Fruit fly (Drosophila melanogaster) whole organism, embryonic: ENCODE measurements around the gene Dlip1.
A peak's percentile ranks its signal among the peaks of the same experiment; 100 is the strongest.

Experiments used
- Abd-B ChIP-seq: fragments of 200-800 bp; sonication (Bioruptor generic); optimal IDR thresholded peaks from 2 replicates; lab custom pipeline; 2018; ENCODE audit warnings: missing biosample characterization, mild to moderate bottlenecking, missing genetic modification characterization, moderate library complexity
- Asciz ChIP-seq: fragments of 200-800 bp; sonication (Bioruptor generic); optimal IDR thresholded peaks from 2 replicates; lab custom pipeline; 2017; ENCODE audit warnings: missing biosample characterization, mild to moderate bottlenecking, missing genetic modification characterization, missing genetic modification reagents
- CG11560 ChIP-seq: fragments of 200-800 bp; sonication (Bioruptor generic); IDR thresholded peaks from 3 replicates; pipeline ENCODE4 v1.3.6; 2022; ENCODE audit warnings: missing biosample characterization, missing genetic modification characterization
- CG13424 ChIP-seq: fragments of 200-800 bp; sonication (Bioruptor generic); optimal IDR thresholded peaks from 2 replicates; lab custom pipeline; 2019; ENCODE audit warnings: missing biosample characterization, mild to moderate bottlenecking, missing genetic modification characterization, moderate library complexity
- CG15269 ChIP-seq: fragments of 200-800 bp; sonication (Bioruptor generic); optimal IDR thresholded peaks from 2 replicates; lab custom pipeline; 2018; ENCODE audit warnings: missing biosample characterization, mild to moderate bottlenecking, missing genetic modification characterization, moderate library complexity
- CG16813 ChIP-seq: fragments of 200-800 bp; sonication (Bioruptor generic); IDR thresholded peaks from 3 replicates; pipeline ENCODE4 v1.3.6; 2022; ENCODE audit warnings: missing biosample characterization, missing genetic modification characterization; ENCODE audit not compliant: partially characterized antibody
- CG16863 ChIP-seq: fragments of 200-800 bp; sonication (Bioruptor generic); optimal IDR thresholded peaks from 3 replicates; lab custom pipeline; 2016; ENCODE audit warnings: missing biosample characterization, missing genetic modification characterization
- CG17186 ChIP-seq: fragments of 200-800 bp; sonication (Bioruptor generic); optimal IDR thresholded peaks from 3 replicates; lab custom pipeline; 2017; ENCODE audit warnings: missing biosample characterization, missing genetic modification reagents, missing genetic modification characterization
- CG1832 ChIP-seq: fragments of 200-800 bp; sonication (Bioruptor generic); optimal IDR thresholded peaks from 2 replicates; lab custom pipeline; 2017; ENCODE audit warnings: missing biosample characterization, mild to moderate bottlenecking, missing genetic modification characterization, inconsistent platforms
- CG2129 ChIP-seq: fragments of 200-800 bp; sonication (Bioruptor generic); IDR thresholded peaks from 2 replicates; pipeline ENCODE4 v1.3.6; 2022; ENCODE audit warnings: missing biosample characterization, missing genetic modification characterization; ENCODE audit not compliant: partially characterized antibody
- CG30020 ChIP-seq: fragments of 200-800 bp; optimal IDR thresholded peaks from 2 replicates; lab custom pipeline; 2019; ENCODE audit warnings: missing biosample characterization, mild to moderate bottlenecking, missing genetic modification characterization, moderate library complexity
- CG31388 ChIP-seq: fragments of 200-800 bp; sonication (Bioruptor generic); optimal IDR thresholded peaks from 2 replicates; lab custom pipeline; 2016; ENCODE audit warnings: missing biosample characterization, missing genetic modification characterization
- CG31441 ChIP-seq: fragments of 200-800 bp; sonication (Bioruptor generic); IDR thresholded peaks from 2 replicates; pipeline ENCODE4 v1.3.6; 2022; ENCODE audit warnings: missing biosample characterization, missing genetic modification characterization
- CG32767 ChIP-seq: fragments of 200-800 bp; sonication (Bioruptor generic); IDR thresholded peaks from 2 replicates; pipeline ENCODE4 v1.3.6; 2022; ENCODE audit warnings: missing biosample characterization, missing genetic modification characterization
- CG4707 ChIP-seq: fragments of 200-800 bp; sonication (Bioruptor generic); optimal IDR thresholded peaks from 2 replicates; lab custom pipeline; 2018; ENCODE audit warnings: missing biosample characterization, mild to moderate bottlenecking, missing genetic modification characterization, moderate library complexity
- Chrac-16 ChIP-seq: fragments of 200-800 bp; sonication (Bioruptor generic); optimal IDR thresholded peaks from 3 replicates; lab custom pipeline; 2016; ENCODE audit warnings: missing biosample characterization, missing genetic modification characterization
- Dfd ChIP-seq, 2 experiments: fragments of >200 bp; optimal IDR thresholded peaks; 2 replicates each; lab custom pipeline; 2017; ENCODE audit warnings: missing biosample characterization in 2 of 2, missing genetic modification characterization in 2 of 2
- Dip2 ChIP-seq: fragments of 200-800 bp; sonication (Bioruptor generic); IDR thresholded peaks from 2 replicates; pipeline ENCODE4 v1.3.6; 2022; ENCODE audit warnings: missing biosample characterization, missing genetic modification characterization
- HHEX ChIP-seq: fragments of 200-800 bp; sonication (Bioruptor generic); optimal IDR thresholded peaks from 3 replicates; lab custom pipeline; 2017; ENCODE audit warnings: missing biosample characterization, mild to moderate bottlenecking, missing genetic modification characterization, missing genetic modification reagents
- Hand ChIP-seq: fragments of 200-800 bp; sonication (Bioruptor generic); optimal IDR thresholded peaks from 2 replicates; lab custom pipeline; 2017; ENCODE audit warnings: mild to moderate bottlenecking, missing biosample characterization, missing genetic modification reagents, missing genetic modification characterization
- Hmr ChIP-seq: fragments of 200-800 bp; sonication (Bioruptor generic); optimal IDR thresholded peaks from 3 replicates; lab custom pipeline; 2017; ENCODE audit warnings: mild to moderate bottlenecking, missing biosample characterization, missing genetic modification reagents, missing genetic modification characterization
- Hr39 ChIP-seq: fragments of >200 bp; optimal IDR thresholded peaks from 2 replicates; lab custom pipeline; 2017
- Meics ChIP-seq: fragments of 200-800 bp; sonication (Bioruptor generic); optimal IDR thresholded peaks from 2 replicates; lab custom pipeline; 2017; ENCODE audit warnings: missing biosample characterization, mild to moderate bottlenecking, missing genetic modification characterization
- Myb ChIP-seq: fragments of 200-800 bp; sonication (Bioruptor generic); optimal IDR thresholded peaks from 2 replicates; lab custom pipeline; 2016; ENCODE audit warnings: missing biosample characterization, missing genetic modification characterization
- Usf ChIP-seq: fragments of 200-800 bp; sonication (Bioruptor generic); optimal IDR thresholded peaks from 2 replicates; lab custom pipeline; 2017; ENCODE audit warnings: missing genotype, missing biosample characterization, missing genetic modification characterization
- Vsx1 ChIP-seq: fragments of 200-800 bp; sonication (Bioruptor generic); optimal IDR thresholded peaks from 2 replicates; lab custom pipeline; 2017; ENCODE audit warnings: missing biosample characterization, mild to moderate bottlenecking, missing genetic modification characterization, missing genetic modification reagents
- ab ChIP-seq: fragments of 200-800 bp; sonication (Bioruptor generic); optimal IDR thresholded peaks from 2 replicates; lab custom pipeline; 2016; ENCODE audit warnings: missing biosample characterization, missing genetic modification characterization
- aop ChIP-seq: fragments of 200-800 bp; sonication (Bioruptor generic); IDR thresholded peaks from 2 replicates; pipeline ENCODE4 v1.3.6; 2022; ENCODE audit warnings: missing biosample characterization, missing genetic modification characterization
- crp ChIP-seq, 2 experiments: fragments of 200-800 bp; sonication (Bioruptor generic); optimal IDR thresholded peaks; 2 replicates in 1 of 2; 3 replicates in 1 of 2; lab custom pipeline; 2017; ENCODE audit warnings: missing biosample characterization in 2 of 2, missing genetic modification characterization in 2 of 2, mild to moderate bottlenecking in 1 of 2, moderate library complexity in 1 of 2
- da ChIP-seq: fragments of 200-800 bp; sonication (Bioruptor generic); optimal IDR thresholded peaks from 2 replicates; lab custom pipeline; 2016; ENCODE audit warnings: missing biosample characterization, missing genetic modification characterization
- danr ChIP-seq: fragments of 200-800 bp; sonication (Bioruptor generic); IDR thresholded peaks from 2 replicates; pipeline ENCODE4 v1.3.6; 2022; ENCODE audit warnings: missing biosample characterization, missing genetic modification characterization
- gcm ChIP-seq: fragments of 200-800 bp; sonication (Bioruptor generic); optimal IDR thresholded peaks from 2 replicates; lab custom pipeline; 2019; ENCODE audit warnings: missing biosample characterization, mild to moderate bottlenecking, missing genetic modification characterization, moderate library complexity
- gem ChIP-seq: fragments of 200-800 bp; sonication (Bioruptor generic); optimal IDR thresholded peaks from 2 replicates; lab custom pipeline; 2019; ENCODE audit warnings: missing biosample characterization, mild to moderate bottlenecking, missing genetic modification characterization, moderate library complexity
- grau ChIP-seq: fragments of 200-800 bp; optimal IDR thresholded peaks from 3 replicates; lab custom pipeline; 2019; ENCODE audit warnings: missing biosample characterization, mild to moderate bottlenecking, missing genetic modification characterization, moderate library complexity
- inv ChIP-seq: fragments of 200-800 bp; sonication (Bioruptor generic); IDR thresholded peaks from 2 replicates; pipeline ENCODE4 v1.3.6; 2022; ENCODE audit warnings: missing biosample characterization, missing genetic modification characterization; ENCODE audit not compliant: partially characterized antibody
- jumu ChIP-seq: fragments of 200-800 bp; sonication (Bioruptor generic); optimal IDR thresholded peaks from 3 replicates; lab custom pipeline; 2016; ENCODE audit warnings: missing biosample characterization, missing genetic modification characterization
- kah ChIP-seq: fragments of 200-800 bp; sonication (Bioruptor generic); optimal IDR thresholded peaks from 2 replicates; lab custom pipeline; 2018; ENCODE audit warnings: missing biosample characterization, mild to moderate bottlenecking, missing genetic modification characterization
- mirr ChIP-seq: fragments of 200-800 bp; sonication (Bioruptor generic); optimal IDR thresholded peaks from 3 replicates; lab custom pipeline; 2018; ENCODE audit warnings: missing biosample characterization, mild to moderate bottlenecking, missing genetic modification characterization
- nau ChIP-seq: fragments of 200-800 bp; sonication (Bioruptor generic); optimal IDR thresholded peaks from 3 replicates; lab custom pipeline; 2017; ENCODE audit warnings: missing biosample characterization, mild to moderate bottlenecking, missing genetic modification characterization, missing genetic modification reagents
- oc ChIP-seq: fragments of 200-800 bp; sonication (Bioruptor generic); optimal IDR thresholded peaks from 2 replicates; lab custom pipeline; 2018; ENCODE audit warnings: missing biosample characterization, mild to moderate bottlenecking, missing genetic modification characterization, moderate library complexity
- odd ChIP-seq: fragments of 200-800 bp; sonication (Bioruptor generic); optimal IDR thresholded peaks from 2 replicates; lab custom pipeline; 2017; ENCODE audit warnings: missing biosample characterization, mild to moderate bottlenecking, missing genetic modification characterization
- sim ChIP-seq: fragments of 200-800 bp; sonication (Bioruptor generic); IDR thresholded peaks from 2 replicates; pipeline ENCODE4 v1.3.6; 2022; ENCODE audit warnings: missing biosample characterization, missing genetic modification characterization
- sima ChIP-seq: fragments of 200-800 bp; sonication (Bioruptor generic); optimal IDR thresholded peaks from 2 replicates; lab custom pipeline; 2016; ENCODE audit warnings: missing biosample characterization, missing genetic modification characterization
- sr ChIP-seq: fragments of 200-800 bp; sonication (Bioruptor generic); IDR thresholded peaks from 3 replicates; pipeline ENCODE4 v1.3.6; 2022; ENCODE audit warnings: missing biosample characterization, missing genetic modification characterization
- tap ChIP-seq: fragments of 200-800 bp; optimal IDR thresholded peaks from 3 replicates; lab custom pipeline; 2019; ENCODE audit warnings: missing biosample characterization, mild to moderate bottlenecking, missing genetic modification characterization, moderate library complexity
- trh ChIP-seq: fragments of 200-800 bp; sonication (Bioruptor generic); optimal IDR thresholded peaks from 2 replicates; lab custom pipeline; 2016; ENCODE audit warnings: missing biosample characterization, missing genetic modification characterization
- ttk ChIP-seq: fragments of 200-800 bp; sonication (Bioruptor generic); IDR thresholded peaks from 2 replicates; pipeline ENCODE4 v2.1.2; 2022; ENCODE audit warnings: missing biosample characterization, missing genetic modification characterization
- unpg ChIP-seq: fragments of 200-800 bp; sonication (Bioruptor generic); optimal IDR thresholded peaks from 3 replicates; lab custom pipeline; 2018; ENCODE audit warnings: missing biosample characterization, mild to moderate bottlenecking, missing genetic modification characterization, moderate library complexity
- usp ChIP-seq: fragments of >200 bp; optimal IDR thresholded peaks from 2 replicates; lab custom pipeline; 2017; ENCODE audit warnings: missing biosample characterization, missing genetic modification characterization
- vvl ChIP-seq: fragments of 200-800 bp; sonication (Bioruptor generic); IDR thresholded peaks from 2 replicates; pipeline ENCODE4 v1.3.6; 2022; ENCODE audit warnings: missing biosample characterization, missing genetic modification characterization
- yki ChIP-seq: fragments of >200 bp; optimal IDR thresholded peaks from 3 replicates; lab custom pipeline; 2018

Dlip1 gene

dm6 chrX:9141219-9141618, 17.2 kb upstream of the Dlip1 start (continued):
- TF ChIP-seq CG17186 (GFP tag; lab: Kevin White, UChicago) = no peak
- TF ChIP-seq CG16813 (GFP tag; lab: Robert Waterston, UW) = no peak
- TF ChIP-seq Vsx1 (GFP tag; lab: Kevin White, UChicago) = no peak
- peak; percentile 8 for TF ChIP-seq ab
- TF ChIP-seq Hmr (GFP tag; lab: Kevin White, UChicago) = no peak
- no peak for TF ChIP-seq CG31388 (GFP tag; lab: Kevin White, UChicago)
- TF ChIP-seq CG4707 (GFP tag; lab: Kevin White, UChicago) = peak; percentile 45
- peak; percentile 83 for TF ChIP-seq ttk (GFP tag; lab: Robert Waterston, UW)
- peak; percentile 45 for TF ChIP-seq CG30020 (tag; lab: Kevin White, UChicago)
- no peak for TF ChIP-seq Hr39 (lab: Kevin White, UChicago)
- TF ChIP-seq Chrac-16 = peak; percentile 63
- TF ChIP-seq da (GFP tag; lab: Kevin White, UChicago) = peak; percentile 58
- peak; percentile 18 for TF ChIP-seq kah
- peak; percentile 56 for TF ChIP-seq Myb (GFP tag; lab: Kevin White, UChicago)
- peak; percentile 55 for TF ChIP-seq Hand
- no peak for TF ChIP-seq usp (GFP tag; lab: Kevin White, UChicago)
- TF ChIP-seq danr (GFP tag; lab: Robert Waterston, UW) = peak; percentile 66
- 0 out of 2 replicates have a peak, but pooled peaks have one; percentile 65 for TF ChIP-seq aop
- TF ChIP-seq Usf (GFP tag; lab: Kevin White, UChicago) = peak; percentile 42
- peak; percentile 75 for TF ChIP-seq HHEX (GFP tag; lab: Kevin White, UChicago)
- TF ChIP-seq oc (tag; lab: Kevin White, UChicago) = peak; percentile 61
- TF ChIP-seq CG32767 (GFP tag; lab: Robert Waterston, UW) = peak; percentile 70
- TF ChIP-seq yki (lab: Kevin White, UChicago) = no peak
- TF ChIP-seq CG1832 (GFP tag; lab: Kevin White, UChicago) = no peak
- TF ChIP-seq CG16863 (GFP tag; lab: Kevin White, UChicago) = peak; percentile 73
- peak; percentile 65; the same call in 2 of the 3 replicates for TF ChIP-seq CG11560 (tag; lab: Robert Waterston, UW)
- peak; percentile 77 for TF ChIP-seq gem (tag; lab: Kevin White, UChicago)
- no peak for TF ChIP-seq nau (GFP tag; lab: Kevin White, UChicago)
- peak; percentile 69 for TF ChIP-seq unpg (GFP tag; lab: Kevin White, UChicago)
- TF ChIP-seq crp (GFP tag; optimal IDR thresholded peaks at IDR 0.05; lab: Kevin White, UChicago) = peak in 1 of 2 experiments; percentile 22
- peak; percentile 74 for TF ChIP-seq CG13424
- TF ChIP-seq CG2129 (GFP tag; lab: Robert Waterston, UW) = no peak
- peak; percentile 70 for TF ChIP-seq sim (GFP tag; lab: Robert Waterston, UW)
- TF ChIP-seq sr (GFP tag; lab: Robert Waterston, UW) = peak; percentile 48; the same call in 1 of the 3 replicates
- TF ChIP-seq trh (GFP tag; lab: Kevin White, UChicago) = no peak
- TF ChIP-seq mirr (GFP tag; lab: Kevin White, UChicago) = peak; percentile 33
- TF ChIP-seq sima (GFP tag; lab: Kevin White, UChicago) = no peak
- peak; percentile 70 for TF ChIP-seq Abd-B (GFP tag; lab: Kevin White, UChicago)
- peak; percentile 63 for TF ChIP-seq CG31441 (GFP tag; lab: Robert Waterston, UW)
- no peak for TF ChIP-seq Dip2 (GFP tag; lab: Robert Waterston, UW)
- TF ChIP-seq Meics = peak; percentile 69
- TF ChIP-seq odd = no peak
- TF ChIP-seq Asciz (GFP tag; lab: Kevin White, UChicago) = no peak
- peak; percentile 90 for TF ChIP-seq vvl (GFP tag; lab: Robert Waterston, UW)
- TF ChIP-seq inv (GFP tag; lab: Robert Waterston, UW) = no peak
- peak; percentile 75 for TF ChIP-seq tap
- TF ChIP-seq Dfd (GFP tag; optimal IDR thresholded peaks at IDR 0.05; lab: Kevin White, UChicago) = no peak
- TF ChIP-seq grau (tag; lab: Kevin White, UChicago) = peak; percentile 98
- TF ChIP-seq gcm = peak; percentile 66
- TF ChIP-seq CG15269 (tag; lab: Kevin White, UChicago) = no peak
- TF ChIP-seq jumu (GFP tag; lab: Kevin White, UChicago) = peak; percentile 65
